Worm (Caenorhabditis elegans) whole organism, L1 larva: ENCODE data around the gene Y38H8A.2.
A peak's percentile ranks its signal among the peaks of the same experiment; 100 is the strongest.
"Not testable (repeated sequence)": the region's sequence is repeated elsewhere in the genome, so short reads cannot be mapped to it uniquely, and the experiment has no call there.

ENCODE experiments used
- Y116A8C.19 ChIP-seq: sonication (generic microtip); optimal IDR thresholded peaks from 2 replicates; lab custom pipeline; 2016; ENCODE audit warnings: missing compliant biosample characterization, missing genetic modification characterization, borderline replicate concordance
- alr-1 ChIP-seq: fragments of 200-800 bp; sonication (Bioruptor generic); optimal IDR thresholded peaks from 2 replicates; lab custom pipeline; 2018; ENCODE audit warnings: borderline replicate concordance, mild to moderate bottlenecking, missing genetic modification characterization, missing compliant biosample characterization
- ceh-82 ChIP-seq, 3 experiments: fragments of 150-350 bp in 1 of 3; sonication (generic microtip) in 2 of 3; optimal IDR thresholded peaks; 2 replicates each; lab custom pipeline; 2014 to 2017; ENCODE audit warnings: missing biosample characterization in 3 of 3, missing genetic modification characterization in 3 of 3
- ceh-88 ChIP-seq: fragments of 200-800 bp; sonication (Bioruptor generic); IDR thresholded peaks from 2 replicates; pipeline ENCODE4 v1.3.6; 2022; ENCODE audit warnings: missing genetic modification characterization, missing compliant biosample characterization
- dsc-1 ChIP-seq: sonication (generic microtip); optimal IDR thresholded peaks from 2 replicates; lab custom pipeline; 2016; ENCODE audit warnings: mild to moderate bottlenecking, missing genetic modification characterization, missing compliant biosample characterization
- efl-1 ChIP-seq, 4 experiments: fragments of 150-350 bp; optimal IDR thresholded peaks in 3 of 4; peaks in 1 of 4; 1 replicate in 1 of 4; 2 replicates in 3 of 4; lab custom pipeline; 2014; ENCODE audit warnings: missing biosample characterization in 2 of 4, missing genetic modification characterization in 2 of 4, missing genetic modification reagents in 2 of 4
- efl-3 ChIP-seq: fragments of 200-800 bp; sonication (Bioruptor generic); optimal IDR thresholded peaks from 2 replicates; lab custom pipeline; 2018; ENCODE audit warnings: mild to moderate bottlenecking, missing genetic modification characterization, missing compliant biosample characterization
- elt-3 ChIP-seq, 6 experiments: fragments of 150-350 bp in 1 of 6; sonication (generic microtip); optimal IDR thresholded peaks; 2 replicates each; lab custom pipeline; 2017 to 2018; ENCODE audit warnings: missing biosample characterization in 6 of 6, missing genetic modification characterization in 6 of 6, inconsistent platforms in 1 of 6
- fkh-4 ChIP-seq: sonication (generic microtip); optimal IDR thresholded peaks from 2 replicates; lab custom pipeline; 2016; ENCODE audit warnings: missing compliant biosample characterization, missing genetic modification characterization, borderline replicate concordance
- fkh-8 ChIP-seq: sonication (generic microtip); optimal IDR thresholded peaks from 2 replicates; lab custom pipeline; 2016; ENCODE audit warnings: mild to moderate bottlenecking, missing genetic modification characterization, missing compliant biosample characterization
- grh-1 ChIP-seq: fragments of 200-800 bp; sonication (Bioruptor generic); IDR thresholded peaks from 2 replicates; pipeline ENCODE4 v1.3.6; 2022; ENCODE audit warnings: missing genetic modification reagents, missing genetic modification characterization, missing compliant biosample characterization
- hlh-4 ChIP-seq: sonication (generic microtip); optimal IDR thresholded peaks from 2 replicates; lab custom pipeline; 2016; ENCODE audit warnings: mild to moderate bottlenecking, missing genetic modification characterization, missing compliant biosample characterization
- hpl-2 ChIP-seq: fragments of 150-350 bp; optimal IDR thresholded peaks from 2 replicates; lab custom pipeline; 2014; ENCODE audit warnings: missing biosample characterization, missing genetic modification reagents, missing genetic modification characterization
- isw-1 ChIP-seq: fragments of 200-800 bp; sonication (Bioruptor generic); IDR thresholded peaks from 2 replicates; pipeline ENCODE4 v1.3.6; 2022; ENCODE audit warnings: missing genetic modification characterization, missing compliant biosample characterization
- lin-13 ChIP-seq: fragments of 150-350 bp; optimal IDR thresholded peaks from 2 replicates; lab custom pipeline; 2014; ENCODE audit warnings: missing biosample characterization, missing genetic modification reagents, missing genetic modification characterization
- lin-14 ChIP-seq: fragments of 200-800 bp; sonication (Bioruptor generic); optimal IDR thresholded peaks from 2 replicates; lab custom pipeline; 2018; ENCODE audit warnings: mild to moderate bottlenecking, missing genetic modification characterization, moderate library complexity, missing compliant biosample characterization
- lsy-2 ChIP-seq, 2 experiments: fragments of 150-350 bp; optimal IDR thresholded peaks; 2 replicates each; lab custom pipeline; 2014; ENCODE audit warnings: missing biosample characterization in 2 of 2, missing genetic modification characterization in 2 of 2
- mab-9 ChIP-seq: fragments of 200-800 bp; sonication (Bioruptor generic); IDR thresholded peaks from 2 replicates; pipeline ENCODE4 v1.3.6; 2022; ENCODE audit warnings: missing genetic modification reagents, missing genetic modification characterization, missing compliant biosample characterization
- mdl-1 ChIP-seq, 2 experiments: fragments of 150-350 bp; optimal IDR thresholded peaks; 2 replicates each; lab custom pipeline; 2014 to 2017; ENCODE audit warnings: missing biosample characterization in 2 of 2, missing genetic modification characterization in 2 of 2, inconsistent platforms in 1 of 2
- nhr-19 ChIP-seq: fragments of 200-800 bp; sonication (Bioruptor generic); conservative IDR thresholded peaks from 2 replicates; pipeline ENCODE4 v1.3.6; 2022; ENCODE audit warnings: missing genetic modification characterization, missing compliant biosample characterization
- nhr-237 ChIP-seq: fragments of 150-350 bp; optimal IDR thresholded peaks from 2 replicates; lab custom pipeline; 2014; ENCODE audit warnings: missing biosample characterization, missing genetic modification characterization
- nhr-28 ChIP-seq: fragments of 150-350 bp; optimal IDR thresholded peaks from 2 replicates; lab custom pipeline; 2014; ENCODE audit warnings: missing biosample characterization, missing genetic modification characterization
- nhr-47 ChIP-seq: sonication (generic microtip); optimal IDR thresholded peaks from 2 replicates; lab custom pipeline; 2016; ENCODE audit warnings: mild to moderate bottlenecking, missing genetic modification characterization, moderate library complexity, missing compliant biosample characterization
- nhr-71 ChIP-seq: sonication (generic microtip); optimal IDR thresholded peaks from 2 replicates; lab custom pipeline; 2016; ENCODE audit warnings: mild to moderate bottlenecking, missing genetic modification characterization, moderate library complexity, missing compliant biosample characterization
- nhr-84 ChIP-seq: sonication (generic microtip); optimal IDR thresholded peaks from 2 replicates; lab custom pipeline; 2017; ENCODE audit warnings: missing biosample characterization, missing genetic modification characterization
- nhr-85 ChIP-seq: sonication (generic microtip); peaks from one replicate; lab custom pipeline; 2016; ENCODE audit warnings: missing genetic modification characterization, inconsistent platforms, missing compliant biosample characterization
- pax-3 ChIP-seq: fragments of 200-800 bp; sonication (Bioruptor generic); optimal IDR thresholded peaks from 2 replicates; lab custom pipeline; 2018; ENCODE audit warnings: mild to moderate bottlenecking, missing genetic modification characterization, moderate library complexity, missing compliant biosample characterization
- snpc-4 ChIP-seq: fragments of 150-350 bp; optimal IDR thresholded peaks from 2 replicates; lab custom pipeline; 2014; ENCODE audit warnings: missing biosample characterization, missing genetic modification characterization
- snu-23 ChIP-seq: sonication (generic microtip); optimal IDR thresholded peaks from 2 replicates; lab custom pipeline; 2016; ENCODE audit warnings: missing genetic modification characterization, missing compliant biosample characterization
- swsn-7 ChIP-seq: sonication (generic microtip); optimal IDR thresholded peaks from 2 replicates; lab custom pipeline; 2016; ENCODE audit warnings: missing genetic modification characterization, missing compliant biosample characterization
- tbx-2 ChIP-seq: sonication (generic microtip); optimal IDR thresholded peaks from 2 replicates; lab custom pipeline; 2016; ENCODE audit warnings: missing genetic modification characterization, missing compliant biosample characterization
- zag-1 ChIP-seq: fragments of 150-350 bp; optimal IDR thresholded peaks from 2 replicates; lab custom pipeline; 2014; ENCODE audit warnings: missing biosample characterization, missing genetic modification characterization

The Y38H8A.2 gene

DNA sequence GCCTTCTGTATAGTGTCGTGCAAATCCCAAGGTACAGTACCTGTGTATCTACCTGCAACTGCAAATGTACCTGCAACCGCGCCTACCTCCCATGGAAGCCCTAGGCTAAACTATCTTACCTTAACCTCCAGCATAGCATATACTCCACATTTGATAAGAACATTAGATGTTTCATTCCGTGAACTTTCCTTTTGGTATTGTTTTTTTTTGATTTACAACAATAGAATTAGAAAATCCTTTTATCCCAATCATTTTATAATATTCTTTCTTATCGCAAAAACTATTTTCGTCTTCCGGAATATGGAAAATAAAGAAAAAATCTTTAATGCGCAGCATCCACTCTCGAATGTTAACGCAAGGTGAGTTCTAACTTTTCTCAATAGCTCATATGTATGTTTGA is at the start of gene Y38H8A.2:
Gene Y38H8A.2 (plus strand): TSS at position 301 of the 400 bp plus-strand sequence.
- no peak for TF ChIP-seq ceh-88 (GFP tag; lab: Robert Waterston, UW)
- TF ChIP-seq nhr-19 = no peak
- no peak for TF ChIP-seq mab-9 (GFP tag; lab: Robert Waterston, UW)
- no peak for TF ChIP-seq ceh-82 (tag; optimal IDR thresholded peaks at IDR 0.05; lab: Kevin White, UChicago)
- no peak for TF ChIP-seq nhr-237 (tag; lab: Kevin White, UChicago)
- TF ChIP-seq nhr-71 (tag; lab: Kevin White, UChicago) = no peak
- no peak for TF ChIP-seq snu-23 (GFP tag; lab: Kevin White, UChicago)
- no peak for TF ChIP-seq nhr-28
- no peak for TF ChIP-seq Y116A8C.19 (tag; lab: Kevin White, UChicago)
- no peak for TF ChIP-seq hlh-4
- no peak for TF ChIP-seq efl-3 (GFP tag; lab: Kevin White, UChicago)
- TF ChIP-seq grh-1 (GFP tag; lab: Robert Waterston, UW) = no peak
- no peak for TF ChIP-seq elt-3 (tag; optimal IDR thresholded peaks at IDR 0.05; lab: Kevin White, UChicago)
- TF ChIP-seq lin-14 (GFP tag; lab: Kevin White, UChicago) = no peak
- no peak for TF ChIP-seq fkh-8 (tag; lab: Kevin White, UChicago)

- no peak for TF ChIP-seq alr-1 (tag; lab: Kevin White, UChicago)
- no peak for TF ChIP-seq fkh-4 (tag; lab: Kevin White, UChicago)
- no peak for TF ChIP-seq isw-1
- no peak for TF ChIP-seq tbx-2
- TF ChIP-seq lin-14 (GFP tag; lab: Kevin White, UChicago) = no peak
- no peak for TF ChIP-seq snu-23 (GFP tag; lab: Kevin White, UChicago)
- TF ChIP-seq lsy-2 (tag; optimal IDR thresholded peaks at IDR 0.05; lab: Kevin White, UChicago) = no peak
- no peak for TF ChIP-seq mdl-1 (tag; optimal IDR thresholded peaks at IDR 0.05; lab: Kevin White, UChicago)
- no peak for TF ChIP-seq pax-3 (tag; lab: Kevin White, UChicago)
- no peak for TF ChIP-seq nhr-84
- TF ChIP-seq hpl-2 (GFP tag; lab: Kevin White, UChicago) = no peak
Measured at ce11 chrIV:13429240-13429639, 45.0 kb upstream of the Y38H8A.2 start, which contains the start of gene K09B11.4. K09B11.4 (plus strand) TSS chrIV:13429540.

DNA sequence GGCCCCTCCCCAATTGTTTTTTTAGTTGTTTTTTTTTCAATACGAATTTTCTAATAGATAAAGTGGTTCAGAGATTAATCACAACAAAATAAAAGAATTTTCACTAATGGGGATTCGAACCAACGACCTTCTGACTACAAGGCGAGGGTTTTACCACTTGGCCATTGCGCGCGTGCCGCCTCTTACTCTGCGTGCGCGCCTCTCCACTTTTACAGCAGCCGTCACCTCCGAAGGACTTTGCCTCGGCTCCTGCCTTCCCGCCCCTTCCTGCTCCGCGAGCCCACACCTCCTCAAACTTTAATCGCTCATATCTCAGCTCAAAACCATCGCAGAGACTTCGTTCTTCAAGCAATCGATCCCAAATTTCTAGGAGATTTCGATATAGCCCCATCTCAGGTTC is 44.1 kb upstream of the Y38H8A.2 start:
- TF ChIP-seq swsn-7 (tag; lab: Kevin White, UChicago) = peak; percentile 20
- TF ChIP-seq efl-1 (optimal IDR thresholded peaks at IDR 0.05; lab: Kevin White, UChicago) = peak in 1 of 2 experiments; percentile 0
- peak in 1 of 2 experiments; percentile 65 for TF ChIP-seq efl-1 (GFP tag; optimal IDR thresholded peaks at IDR 0.05 in 1 of 2; lab: Kevin White, UChicago)
- peak; percentile 11 for TF ChIP-seq tbx-2
- TF ChIP-seq nhr-47 (tag; lab: Kevin White, UChicago) = peak; percentile 57
- peak; percentile 42; the same call in 1 of the 2 replicates for TF ChIP-seq isw-1
- peak; percentile 50 for TF ChIP-seq snpc-4 (tag; lab: Kevin White, UChicago)
- TF ChIP-seq dsc-1 = peak; percentile 23
- TF ChIP-seq lin-13 (GFP tag; lab: Kevin White, UChicago) = peak; percentile 28
- 0 out of 2 replicates have a peak, but pooled peaks have one; percentile 26 for TF ChIP-seq grh-1 (GFP tag; lab: Robert Waterston, UW)
- peak; percentile 66 for TF ChIP-seq nhr-19

DNA sequence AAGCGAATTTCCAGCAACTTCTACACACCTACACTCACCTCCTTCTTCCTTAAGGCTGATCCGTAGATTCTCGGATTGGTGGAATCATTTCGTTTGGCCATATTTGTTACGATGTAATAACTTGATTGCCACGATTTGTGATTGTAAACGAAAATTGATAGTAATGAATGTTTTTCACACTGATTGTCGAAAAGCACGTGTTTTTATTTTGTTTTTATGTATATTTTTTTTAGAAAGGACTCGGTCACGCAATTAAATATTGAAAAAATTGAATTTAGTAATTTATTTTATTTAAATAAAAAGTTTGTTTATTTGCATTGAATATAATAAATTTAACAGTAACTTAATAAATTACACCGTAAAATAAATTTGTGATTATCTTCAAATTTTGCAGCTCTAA is 40.3 kb upstream of the Y38H8A.2 start, which contains the start of gene K09B11.5:
Gene K09B11.5 (minus strand): TSS at position 101 of the 400 bp plus-strand sequence.
- TF ChIP-seq zag-1 (tag; lab: Kevin White, UChicago); hlh-4; fkh-4 (tag; lab: Kevin White, UChicago): not testable (repeated sequence)

- peak; percentile 30 for TF ChIP-seq nhr-85 (tag; lab: Kevin White, UChicago)
- TF ChIP-seq, all 84 proteins: peak for 1; not testable (repeated sequence) for 83
Measured at ce11 chrIV:13443543-13443942, 30.7 kb upstream of the Y38H8A.2 start.
